Worm (Caenorhabditis elegans) whole organism, L4 larva: ENCODE data around the gene K10D6.4.

Source experiments
- F49E8.2 ChIP-seq: sonication (generic microtip); optimal IDR thresholded peaks from 2 replicates; lab custom pipeline; 2016; ENCODE audit warnings: missing compliant biosample characterization, mild to moderate bottlenecking, missing genetic modification characterization, borderline replicate concordance
- Y5F2A.4 ChIP-seq: fragments of 200-800 bp; sonication (Bioruptor generic); optimal IDR thresholded peaks from 2 replicates; lab custom pipeline; 2018; ENCODE audit warnings: mild to moderate bottlenecking, missing genetic modification characterization, missing compliant biosample characterization
- ZK546.5 ChIP-seq, 2 experiments: sonication (generic microtip); optimal IDR thresholded peaks; 2 replicates each; lab custom pipeline; 2017; ENCODE audit warnings: missing biosample characterization in 2 of 2, missing genetic modification characterization in 2 of 2
- aha-1 ChIP-seq: fragments of 150-350 bp; peaks from one replicate; lab custom pipeline; 2014; ENCODE audit warnings: missing biosample characterization, missing genetic modification characterization
- ama-1 ChIP-seq: fragments of 150-350 bp; optimal IDR thresholded peaks from 2 replicates; lab custom pipeline; 2014; ENCODE audit warnings: inconsistent platforms, mixed read lengths
- arid-1 ChIP-seq: fragments of 200-800 bp; sonication (Bioruptor generic); conservative IDR thresholded peaks from 2 replicates; pipeline ENCODE4 v1.3.6; 2022; ENCODE audit warnings: missing genetic modification reagents, missing genetic modification characterization, missing compliant biosample characterization
- attf-4 ChIP-seq: sonication (generic microtip); optimal IDR thresholded peaks from 3 replicates; lab custom pipeline; 2017; ENCODE audit warnings: missing biosample characterization, missing genetic modification characterization
- ceh-32 ChIP-seq: sonication (generic microtip); optimal IDR thresholded peaks from 2 replicates; lab custom pipeline; 2016; ENCODE audit warnings: mild to moderate bottlenecking, missing genetic modification characterization, missing compliant biosample characterization; ENCODE audit not compliant: poor library complexity
- ceh-44 ChIP-seq: fragments of 200-800 bp; sonication (Bioruptor generic); IDR thresholded peaks from 2 replicates; pipeline ENCODE4 v1.3.6; 2022; ENCODE audit warnings: missing genetic modification reagents, missing genetic modification characterization, missing compliant biosample characterization
- ceh-62 ChIP-seq: sonication (generic microtip); optimal IDR thresholded peaks from 2 replicates; lab custom pipeline; 2017; ENCODE audit warnings: missing biosample characterization, missing genetic modification characterization
- cey-2 ChIP-seq: sonication (generic microtip); optimal IDR thresholded peaks from 3 replicates; lab custom pipeline; 2017; ENCODE audit warnings: missing genetic modification characterization, mild to moderate bottlenecking, missing compliant biosample characterization, antibody characterized with exemption, borderline replicate concordance; ENCODE audit not compliant: insufficient read depth
- daf-16 ChIP-seq, 3 experiments: sonication (generic microtip); optimal IDR thresholded peaks; 2 replicates each; lab custom pipeline; 2016 to 2017; ENCODE audit warnings: missing genetic modification characterization in 3 of 3, missing genetic modification reagents in 3 of 3, mild to moderate bottlenecking in 2 of 3, missing compliant biosample characterization in 2 of 3, missing biosample characterization in 1 of 3, moderate library complexity in 1 of 3
- dmd-6 ChIP-seq: fragments of 200-800 bp; sonication (Bioruptor generic); IDR thresholded peaks from 2 replicates; pipeline ENCODE4 v1.3.6; 2022; ENCODE audit warnings: missing genetic modification reagents, missing genetic modification characterization, missing compliant biosample characterization
- dmd-8 ChIP-seq: fragments of 200-800 bp; sonication (Bioruptor generic); IDR thresholded peaks from 2 replicates; pipeline ENCODE4 v1.3.6; 2022; ENCODE audit warnings: missing genetic modification characterization, missing compliant biosample characterization
- dmd-9 ChIP-seq: fragments of 200-800 bp; sonication (Bioruptor generic); IDR thresholded peaks from 2 replicates; pipeline ENCODE4 v1.3.6; 2022; ENCODE audit warnings: missing genetic modification reagents, missing genetic modification characterization, missing compliant biosample characterization
- dve-1 ChIP-seq: sonication (generic microtip); optimal IDR thresholded peaks from 2 replicates; lab custom pipeline; 2017; ENCODE audit warnings: antibody characterized with exemption, mild to moderate bottlenecking, missing genetic modification characterization, missing compliant biosample characterization; ENCODE audit not compliant: insufficient read depth
- fos-1 ChIP-seq: fragments of 150-350 bp; optimal IDR thresholded peaks from 2 replicates; lab custom pipeline; 2014; ENCODE audit warnings: missing biosample characterization, missing genetic modification characterization
- hlh-11 ChIP-seq: fragments of 200-800 bp; sonication (Bioruptor generic); optimal IDR thresholded peaks from 2 replicates; lab custom pipeline; 2018; ENCODE audit warnings: mild to moderate bottlenecking, missing genetic modification characterization, missing compliant biosample characterization
- hlh-30 ChIP-seq: sonication (generic microtip); optimal IDR thresholded peaks from 2 replicates; lab custom pipeline; 2017; ENCODE audit warnings: antibody characterized with exemption, mild to moderate bottlenecking, missing genetic modification characterization, missing compliant biosample characterization; ENCODE audit not compliant: insufficient read depth
- lin-29 ChIP-seq: fragments of 200-800 bp; sonication (Bioruptor generic); IDR thresholded peaks from 2 replicates; pipeline ENCODE4 v1.3.6; 2022; ENCODE audit warnings: missing genetic modification reagents, missing genetic modification characterization, missing compliant biosample characterization
- lsy-2 ChIP-seq, 2 experiments: fragments of 150-350 bp in 1 of 2; sonication (generic microtip) in 1 of 2; optimal IDR thresholded peaks; 2 replicates each; lab custom pipeline; 2014 to 2017; ENCODE audit warnings: missing biosample characterization in 2 of 2, missing genetic modification characterization in 2 of 2
- madf-5 ChIP-seq, 2 experiments: fragments of 200-800 bp; sonication (Bioruptor generic); IDR thresholded peaks; 2 replicates each; pipeline ENCODE4 v1.3.6; 2022; ENCODE audit warnings: missing compliant biosample characterization in 2 of 2, missing genetic modification characterization in 2 of 2
- madf-9 ChIP-seq: fragments of 200-800 bp; sonication (Bioruptor generic); conservative IDR thresholded peaks from 2 replicates; pipeline ENCODE4 v1.3.6; 2022; ENCODE audit warnings: missing genetic modification reagents, missing genetic modification characterization, missing compliant biosample characterization
- mdl-1 ChIP-seq, 2 experiments: fragments of 150-350 bp in 1 of 2; sonication (generic microtip) in 1 of 2; optimal IDR thresholded peaks; 2 replicates each; lab custom pipeline; 2014 to 2017; ENCODE audit warnings: missing biosample characterization in 2 of 2, missing genetic modification characterization in 2 of 2
- mdt-29 ChIP-seq: fragments of 200-800 bp; sonication (Bioruptor generic); IDR thresholded peaks from 2 replicates; pipeline ENCODE4 v1.3.6; 2022; ENCODE audit warnings: missing genetic modification reagents, missing genetic modification characterization, missing compliant biosample characterization
- mxl-3 ChIP-seq: fragments of 200-800 bp; sonication (Bioruptor generic); optimal IDR thresholded peaks from 2 replicates; lab custom pipeline; 2018; ENCODE audit warnings: mild to moderate bottlenecking, missing genetic modification characterization, missing compliant biosample characterization
- nhr-102 ChIP-seq: sonication (generic microtip); optimal IDR thresholded peaks from 2 replicates; lab custom pipeline; 2016; ENCODE audit warnings: mild to moderate bottlenecking, missing genetic modification characterization, moderate library complexity, missing compliant biosample characterization
- nhr-25 ChIP-seq: sonication (generic microtip); optimal IDR thresholded peaks from 2 replicates; lab custom pipeline; 2017; ENCODE audit warnings: missing genetic modification characterization, mild to moderate bottlenecking, missing compliant biosample characterization, antibody characterized with exemption, moderate library complexity, borderline replicate concordance; ENCODE audit not compliant: insufficient read depth
- nhr-28 ChIP-seq: fragments of 150-350 bp; optimal IDR thresholded peaks from 2 replicates; lab custom pipeline; 2014; ENCODE audit warnings: missing biosample characterization, missing genetic modification characterization
- nhr-6 ChIP-seq: fragments of 150-350 bp; optimal IDR thresholded peaks from 2 replicates; lab custom pipeline; 2014; ENCODE audit warnings: missing biosample characterization, missing genetic modification characterization
- nhr-77 ChIP-seq: fragments of 150-350 bp; optimal IDR thresholded peaks from 2 replicates; lab custom pipeline; 2014; ENCODE audit warnings: missing biosample characterization, missing genetic modification characterization
- php-3 ChIP-seq: fragments of 200-800 bp; sonication (Bioruptor generic); IDR thresholded peaks from 2 replicates; pipeline ENCODE4 v1.3.6; 2022; ENCODE audit warnings: missing genetic modification reagents, missing genetic modification characterization, missing compliant biosample characterization
- saeg-2 ChIP-seq: fragments of 200-800 bp; sonication (Bioruptor generic); IDR thresholded peaks from 2 replicates; pipeline ENCODE4 v1.3.6; 2022; ENCODE audit warnings: missing genetic modification reagents, missing genetic modification characterization, missing compliant biosample characterization
- tag-97 ChIP-seq: fragments of 200-800 bp; sonication (Bioruptor generic); IDR thresholded peaks from 2 replicates; pipeline ENCODE4 v1.3.6; 2022; ENCODE audit warnings: missing genetic modification characterization, missing compliant biosample characterization
- tra-1 ChIP-seq: fragments of 200-800 bp; sonication (Bioruptor generic); IDR thresholded peaks from 2 replicates; pipeline ENCODE4 v1.3.6; 2022; ENCODE audit warnings: missing genetic modification reagents, missing genetic modification characterization, missing compliant biosample characterization
- unc-62 ChIP-seq, 3 experiments: fragments of 150-350 bp in 1 of 3; sonication (generic microtip); optimal IDR thresholded peaks in 2 of 3; peaks in 1 of 3; 1 replicate in 1 of 3; 2 replicates in 2 of 3; lab custom pipeline; 2014 to 2017; ENCODE audit warnings: missing biosample characterization in 3 of 3, missing genetic modification characterization in 3 of 3, missing genetic modification reagents in 3 of 3, missing genotype in 1 of 3
- ztf-7 ChIP-seq: fragments of 150-350 bp; optimal IDR thresholded peaks from 2 replicates; lab custom pipeline; 2014; ENCODE audit warnings: missing biosample characterization, missing genetic modification characterization

Gene K10D6.4

DNA sequence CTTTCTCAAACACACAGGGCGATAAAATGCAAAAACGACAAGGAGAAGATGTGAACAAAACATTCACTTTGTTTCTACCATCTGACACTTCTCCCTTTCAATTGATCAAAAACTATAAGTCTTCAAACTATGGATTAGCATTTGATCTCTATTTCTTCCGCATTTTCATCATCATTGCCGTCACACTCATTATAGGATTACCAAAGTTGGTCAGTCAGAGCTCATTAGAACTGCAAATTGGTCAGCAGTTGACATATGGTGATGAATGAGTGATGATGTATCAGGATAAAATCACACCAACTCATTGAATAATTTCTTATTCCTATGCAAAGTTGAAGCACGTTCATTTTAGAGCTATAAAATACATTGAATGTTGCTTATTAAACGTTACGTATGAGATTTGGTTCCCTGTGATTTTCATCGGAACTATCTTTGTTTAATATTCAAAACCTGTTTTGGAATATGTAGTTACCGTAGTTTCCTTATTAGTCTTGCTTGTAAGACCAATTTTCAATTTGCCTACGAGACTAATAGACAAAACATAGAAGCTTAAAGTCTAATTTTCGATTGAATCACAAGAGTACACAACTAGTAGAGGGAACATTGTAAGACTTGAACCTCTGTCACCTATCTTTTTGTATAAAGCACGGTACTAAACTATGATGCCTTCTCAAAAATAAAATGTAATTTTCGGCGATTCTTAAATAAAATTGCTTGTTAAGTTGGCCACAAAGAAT, 7.9 kb downstream of the K10D6.4 start:
- TF ChIP-seq tag-97 (no peak), unc-62 (GFP tag; optimal IDR thresholded peaks at IDR 0.05 in 1 of 2; lab: Kevin White, UChicago) (peak in 1 of 2 experiments; percentile 92), unc-62 (tag; optimal IDR thresholded peaks at IDR 0.05; lab: Kevin White, UChicago) (no peak)

DNA sequence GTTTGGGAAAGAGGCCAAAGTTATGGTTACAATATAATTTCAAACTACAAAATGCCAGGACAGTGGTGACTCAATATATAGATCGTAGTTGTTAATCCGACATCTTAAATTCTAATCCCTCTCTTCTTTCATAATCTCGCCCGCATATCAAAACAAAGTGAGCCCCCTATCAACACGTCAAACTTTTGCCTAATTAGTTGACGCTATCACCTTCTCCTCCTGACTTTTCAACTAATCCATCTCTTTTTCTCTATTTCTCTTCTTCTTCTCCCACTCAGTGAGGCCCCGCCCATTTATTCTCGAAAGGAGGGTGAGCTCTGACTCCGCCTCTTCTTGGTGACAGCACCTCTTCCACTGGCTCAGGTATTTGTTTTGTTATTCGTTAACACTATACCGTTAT, 9.6 kb downstream of the K10D6.4 start:
- no peak for TF ChIP-seq dmd-9
- peak in 1 of 2 experiments; percentile 44 for TF ChIP-seq unc-62 (GFP tag; optimal IDR thresholded peaks at IDR 0.05 in 1 of 2; lab: Kevin White, UChicago)
- no peak for TF ChIP-seq unc-62 (tag; optimal IDR thresholded peaks at IDR 0.05; lab: Kevin White, UChicago)
- no peak for TF ChIP-seq attf-4 (tag; lab: Kevin White, UChicago)
- no peak for TF ChIP-seq ama-1
- TF ChIP-seq, all 104 proteins: peak for 1

DNA sequence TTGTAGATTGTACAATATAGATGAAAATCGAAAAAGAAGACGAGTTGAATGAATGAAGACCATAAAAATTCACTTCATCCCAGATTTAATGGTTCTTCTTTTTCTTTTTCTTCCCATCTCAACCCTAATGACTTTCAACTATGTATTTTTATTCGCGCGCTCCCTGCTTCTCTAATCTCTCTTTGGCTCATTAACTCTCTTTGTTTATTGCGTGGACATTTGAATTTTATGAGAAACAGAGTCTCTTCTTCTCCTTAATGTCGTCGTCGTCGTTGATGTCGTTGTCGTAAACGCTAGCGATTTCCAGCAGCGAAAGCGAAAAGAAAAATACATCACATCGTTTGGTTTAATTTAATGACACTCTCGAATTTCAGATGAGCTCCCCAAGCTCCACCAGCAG, 12.8 kb downstream of the K10D6.4 start:
- TF ChIP-seq madf-5 (GFP tag; IDR thresholded peaks at IDR 0.05; lab: Robert Waterston, UW) (no peak), Y5F2A.4 (no peak), madf-9 (GFP tag; lab: Robert Waterston, UW) (no peak), F49E8.2 (tag; lab: Kevin White, UChicago) (no peak), fos-1 (tag; lab: Kevin White, UChicago) (no peak), mdt-29 (GFP tag; lab: Robert Waterston, UW) (no peak), cey-2 (tag; lab: Kevin White, UChicago) (no peak), attf-4 (tag; lab: Kevin White, UChicago) (no peak), saeg-2 (GFP tag; lab: Robert Waterston, UW) (no peak), arid-1 (GFP tag; lab: Robert Waterston, UW) (no peak), nhr-6 (tag; lab: Kevin White, UChicago) (no peak), ceh-32 (tag; lab: Kevin White, UChicago) (no peak), nhr-102 (tag; lab: Kevin White, UChicago) (no peak), ztf-7 (tag; lab: Kevin White, UChicago) (no peak), ceh-62 (tag; lab: Kevin White, UChicago) (no peak), ZK546.5 (tag; optimal IDR thresholded peaks at IDR 0.05; lab: Kevin White, UChicago) (no peak), ceh-44 (GFP tag; lab: Robert Waterston, UW) (no peak)
- TF ChIP-seq, all 104 proteins: peak for 0

DNA sequence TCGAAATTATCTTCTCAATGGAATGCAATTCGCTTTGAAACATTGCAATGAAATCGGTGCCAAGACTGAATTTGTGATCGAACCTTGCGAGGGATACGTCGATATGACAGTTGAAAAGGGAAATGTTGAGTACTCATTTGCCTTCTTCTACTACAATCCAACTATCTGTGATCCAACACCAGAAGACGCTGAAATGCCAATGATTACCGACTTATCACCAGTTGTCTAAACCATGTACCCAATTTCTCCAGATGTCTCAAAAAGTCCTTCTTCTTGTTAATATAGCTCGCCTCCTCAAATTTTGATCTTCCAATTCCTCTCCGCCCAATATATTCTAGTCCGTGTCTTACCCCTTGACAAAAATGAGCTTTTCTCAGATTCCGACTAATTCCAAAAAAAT, 14.4 kb downstream of the K10D6.4 start:
- no peak for TF ChIP-seq nhr-102 (tag; lab: Kevin White, UChicago)
- TF ChIP-seq tra-1: no peak
- TF ChIP-seq unc-62 (GFP tag; optimal IDR thresholded peaks at IDR 0.05 in 1 of 2; lab: Kevin White, UChicago): peak in 1 of 2 experiments; percentile 97
- TF ChIP-seq unc-62 (tag; optimal IDR thresholded peaks at IDR 0.05; lab: Kevin White, UChicago): no peak
- no peak for TF ChIP-seq lsy-2 (tag; optimal IDR thresholded peaks at IDR 0.05; lab: Kevin White, UChicago)
- TF ChIP-seq nhr-25 (tag; lab: Kevin White, UChicago): no peak
- TF ChIP-seq fos-1 (tag; lab: Kevin White, UChicago): no peak
- TF ChIP-seq mdl-1 (tag; optimal IDR thresholded peaks at IDR 0.05; lab: Kevin White, UChicago): no peak
- TF ChIP-seq, all 104 proteins: peak for 1

DNA sequence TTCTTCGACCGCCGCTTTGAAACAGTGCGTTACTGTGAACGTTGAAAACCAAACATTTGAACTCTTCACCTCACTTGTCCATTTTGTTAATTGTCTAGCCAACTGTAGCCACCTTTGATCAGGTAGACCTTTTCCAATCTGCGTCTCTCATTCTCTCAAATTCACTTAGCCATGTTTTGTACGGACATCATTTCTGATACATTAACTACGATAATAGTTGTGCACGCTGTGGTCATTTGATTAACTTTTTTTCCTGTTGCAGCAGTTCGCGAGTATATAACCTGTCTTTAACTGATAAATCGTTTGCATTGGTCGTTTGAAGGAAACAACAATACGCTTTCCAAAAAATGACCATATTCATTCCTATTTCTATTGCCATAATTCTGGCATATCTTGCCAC, 15.7 kb downstream of the K10D6.4 start, which contains the start of gene cyp-29A2:
TSS of gene cyp-29A2 (plus strand) at position 190 of the 400 bp plus-strand sequence.
- TF ChIP-seq dve-1 (tag; lab: Kevin White, UChicago): peak; percentile 15
- TF ChIP-seq hlh-11 (tag; lab: Kevin White, UChicago): peak; percentile 57
- peak; percentile 52 for TF ChIP-seq hlh-30 (tag; lab: Kevin White, UChicago)
- TF ChIP-seq mdl-1 (tag; optimal IDR thresholded peaks at IDR 0.05; lab: Kevin White, UChicago): peak in 1 of 2 experiments; percentile 49
- TF ChIP-seq nhr-6 (tag; lab: Kevin White, UChicago): peak; percentile 7
- peak; percentile 92 for TF ChIP-seq nhr-77 (tag; lab: Kevin White, UChicago)
- 0 out of 2 replicates have a peak, but pooled peaks have one; percentile 43 for TF ChIP-seq php-3
- no peak for TF ChIP-seq daf-16 (GFP tag; optimal IDR thresholded peaks at IDR 0.05; lab: Kevin White, UChicago)
- peak; percentile 69 for TF ChIP-seq daf-16 (tag; optimal IDR thresholded peaks at IDR 0.05; lab: Kevin White, UChicago)
- TF ChIP-seq unc-62 (GFP tag; optimal IDR thresholded peaks at IDR 0.05 in 1 of 2; lab: Kevin White, UChicago): peak in 1 of 2 experiments; percentile 58
- TF ChIP-seq unc-62 (tag; optimal IDR thresholded peaks at IDR 0.05; lab: Kevin White, UChicago): no peak
- peak; percentile 41 for TF ChIP-seq dmd-6 (GFP tag; lab: Robert Waterston, UW)
- TF ChIP-seq dmd-8 (GFP tag; lab: Robert Waterston, UW): no peak
- TF ChIP-seq aha-1 (tag; lab: Kevin White, UChicago): peak; percentile 32
- TF ChIP-seq mxl-3: no peak
- no peak for TF ChIP-seq lin-29 (GFP tag; lab: Robert Waterston, UW)
- TF ChIP-seq nhr-28 (tag; lab: Kevin White, UChicago): peak; percentile 99
